Fruit fly (Drosophila melanogaster) whole organism, prepupa: Measurements from ENCODE around the gene CG1750.

ENCODE experiments used
- Blimp-1 ChIP-seq: fragments of 200-800 bp; sonication (Bioruptor generic); optimal IDR thresholded peaks from 3 replicates; lab custom pipeline; 2017; ENCODE audit warnings: missing biosample characterization, missing genetic modification characterization, mild to moderate bottlenecking, moderate library complexity, missing genetic modification reagents
- CG10631 ChIP-seq: fragments of 200-800 bp; sonication (Bioruptor generic); optimal IDR thresholded peaks from 2 replicates; lab custom pipeline; 2016; ENCODE audit warnings: missing biosample characterization, missing genetic modification characterization
- CG10669 ChIP-seq: fragments of 200-800 bp; sonication (Bioruptor generic); optimal IDR thresholded peaks from 3 replicates; lab custom pipeline; 2018; ENCODE audit warnings: missing biosample characterization, mild to moderate bottlenecking, missing genetic modification characterization, moderate library complexity
- CG11294 ChIP-seq: fragments of 200-800 bp; sonication (Bioruptor generic); IDR thresholded peaks from 2 replicates; pipeline ENCODE4 v1.3.6; 2022; ENCODE audit warnings: missing biosample characterization, missing genetic modification characterization
- CG11762 ChIP-seq: fragments of 200-800 bp; sonication (Bioruptor generic); optimal IDR thresholded peaks from 3 replicates; lab custom pipeline; 2016; ENCODE audit warnings: missing biosample characterization, missing genetic modification characterization; ENCODE audit not compliant: insufficient read depth
- CG11902 ChIP-seq: fragments of 200-800 bp; sonication (Bioruptor generic); optimal IDR thresholded peaks from 3 replicates; lab custom pipeline; 2016; ENCODE audit warnings: missing biosample characterization, missing genetic modification characterization
- CG15336 ChIP-seq: fragments of 200-800 bp; sonication (Bioruptor generic); IDR thresholded peaks from 2 replicates; pipeline ENCODE4 v1.3.6; 2022; ENCODE audit warnings: missing biosample characterization, missing genetic modification characterization
- CG16779 ChIP-seq: fragments of 200-800 bp; sonication (Bioruptor generic); optimal IDR thresholded peaks from 3 replicates; lab custom pipeline; 2017; ENCODE audit warnings: missing biosample characterization, mild to moderate bottlenecking, missing genetic modification characterization
- CG3032 ChIP-seq: fragments of 200-800 bp; optimal IDR thresholded peaks from 2 replicates; lab custom pipeline; 2019; ENCODE audit warnings: missing biosample characterization, mild to moderate bottlenecking, missing genetic modification characterization, moderate library complexity
- CG32006 ChIP-seq: fragments of 200-800 bp; sonication (Bioruptor generic); optimal IDR thresholded peaks from 3 replicates; lab custom pipeline; 2017; ENCODE audit warnings: missing biosample characterization, mild to moderate bottlenecking, missing genetic modification characterization
- CG3919 ChIP-seq: fragments of 200-800 bp; sonication (Bioruptor generic); optimal IDR thresholded peaks from 3 replicates; lab custom pipeline; 2016; ENCODE audit warnings: missing biosample characterization, missing genetic modification characterization
- CG4318 ChIP-seq: fragments of 200-800 bp; sonication (Bioruptor generic); optimal IDR thresholded peaks from 3 replicates; lab custom pipeline; 2017; ENCODE audit warnings: missing biosample characterization, mild to moderate bottlenecking, missing genetic modification characterization
- CG6163 ChIP-seq: fragments of 200-800 bp; sonication (Bioruptor generic); IDR thresholded peaks from 3 replicates; pipeline ENCODE4 v1.3.6; 2022; ENCODE audit warnings: missing biosample characterization, missing genetic modification characterization
- CG6276 ChIP-seq: fragments of 200-800 bp; sonication (Bioruptor generic); optimal IDR thresholded peaks from 2 replicates; lab custom pipeline; 2017; ENCODE audit warnings: missing biosample characterization, mild to moderate bottlenecking, missing genetic modification characterization
- CG6792 ChIP-seq: fragments of 200-800 bp; sonication (Bioruptor generic); optimal IDR thresholded peaks from 3 replicates; lab custom pipeline; 2016; ENCODE audit warnings: missing biosample characterization, missing genetic modification characterization
- CG7368 ChIP-seq: fragments of 200-800 bp; sonication (Bioruptor generic); optimal IDR thresholded peaks from 3 replicates; lab custom pipeline; 2016; ENCODE audit warnings: missing biosample characterization, missing genetic modification characterization
- CG8119 ChIP-seq: fragments of 200-800 bp; sonication (Bioruptor generic); IDR thresholded peaks from 3 replicates; pipeline ENCODE4 v1.3.6; 2022; ENCODE audit warnings: missing biosample characterization, missing genetic modification characterization
- Eip78C ChIP-seq: fragments of 200-800 bp; sonication (Bioruptor generic); peaks from one replicate; lab custom pipeline; 2016; ENCODE audit warnings: missing biosample characterization, missing genetic modification characterization
- Eip93F ChIP-seq: fragments of 200-800 bp; sonication (Bioruptor generic); optimal IDR thresholded peaks from 2 replicates; lab custom pipeline; 2016; ENCODE audit warnings: missing biosample characterization, mild to moderate bottlenecking, missing genetic modification characterization
- Ets21C ChIP-seq: fragments of 200-800 bp; sonication (Bioruptor generic); optimal IDR thresholded peaks from 3 replicates; lab custom pipeline; 2016; ENCODE audit warnings: missing biosample characterization, missing genetic modification characterization
- Ets96B ChIP-seq: fragments of 200-800 bp; optimal IDR thresholded peaks from 2 replicates; lab custom pipeline; 2019; ENCODE audit warnings: missing biosample characterization, mild to moderate bottlenecking, missing genetic modification characterization, moderate library complexity
- Hr38 ChIP-seq: sonication (Bioruptor generic); optimal IDR thresholded peaks from 2 replicates; lab custom pipeline; 2016; ENCODE audit warnings: missing biosample characterization, missing genetic modification characterization
- Hr39 ChIP-seq: fragments of 200-800 bp; sonication (Bioruptor generic); optimal IDR thresholded peaks from 2 replicates; lab custom pipeline; 2016; ENCODE audit warnings: missing biosample characterization, missing genetic modification characterization
- Hr4 ChIP-seq: fragments of 200-800 bp; sonication (Bioruptor generic); optimal IDR thresholded peaks from 3 replicates; lab custom pipeline; 2016; ENCODE audit warnings: missing biosample characterization, missing genetic modification characterization
- Lpt ChIP-seq: fragments of 200-800 bp; sonication (Bioruptor generic); optimal IDR thresholded peaks from 3 replicates; lab custom pipeline; 2016; ENCODE audit warnings: missing biosample characterization, missing genetic modification characterization
- Met ChIP-seq: fragments of 200-800 bp; sonication (Bioruptor generic); optimal IDR thresholded peaks from 3 replicates; lab custom pipeline; 2016; ENCODE audit warnings: missing biosample characterization, missing genetic modification characterization
- OdsH ChIP-seq: fragments of 200-800 bp; sonication (Bioruptor generic); optimal IDR thresholded peaks from 3 replicates; lab custom pipeline; 2016; ENCODE audit warnings: missing biosample characterization, missing genetic modification characterization
- Smox ChIP-seq: fragments of 200-800 bp; sonication (Bioruptor generic); optimal IDR thresholded peaks from 3 replicates; lab custom pipeline; 2016; ENCODE audit warnings: missing biosample characterization, missing genetic modification characterization
- Sox102F ChIP-seq: fragments of 200-800 bp; sonication (Bioruptor generic); optimal IDR thresholded peaks from 2 replicates; lab custom pipeline; 2016; ENCODE audit warnings: missing biosample characterization, mild to moderate bottlenecking, missing genetic modification characterization
- Sox14 ChIP-seq: fragments of 200-800 bp; sonication (Bioruptor generic); optimal IDR thresholded peaks from 3 replicates; lab custom pipeline; 2016; ENCODE audit warnings: missing biosample characterization, missing genetic modification characterization
- achi ChIP-seq: fragments of 200-800 bp; sonication (Bioruptor generic); optimal IDR thresholded peaks from 3 replicates; lab custom pipeline; 2016; ENCODE audit warnings: missing biosample characterization, missing genetic modification characterization
- acj6 ChIP-seq: fragments of 200-800 bp; sonication (Bioruptor generic); optimal IDR thresholded peaks from 3 replicates; lab custom pipeline; 2016; ENCODE audit warnings: missing biosample characterization, missing genetic modification characterization
- cyc ChIP-seq: fragments of 200-800 bp; sonication (Bioruptor generic); optimal IDR thresholded peaks from 3 replicates; lab custom pipeline; 2016; ENCODE audit warnings: missing biosample characterization, missing genetic modification characterization
- dac ChIP-seq: fragments of 200-800 bp; sonication (Bioruptor generic); optimal IDR thresholded peaks from 2 replicates; lab custom pipeline; 2017; ENCODE audit warnings: missing biosample characterization, mild to moderate bottlenecking, missing genetic modification characterization
- dsx ChIP-seq: fragments of 200-800 bp; optimal IDR thresholded peaks from 3 replicates; lab custom pipeline; 2019; ENCODE audit warnings: missing biosample characterization, mild to moderate bottlenecking, missing genetic modification characterization, moderate library complexity; ENCODE audit not compliant: poor library complexity, severe bottlenecking
- eg ChIP-seq: fragments of 200-800 bp; sonication (Bioruptor generic); IDR thresholded peaks from 3 replicates; pipeline ENCODE4 v1.3.6; 2022; ENCODE audit warnings: missing biosample characterization, missing genetic modification characterization
- esn ChIP-seq: fragments of 200-800 bp; sonication (Bioruptor generic); optimal IDR thresholded peaks from 2 replicates; lab custom pipeline; 2016; ENCODE audit warnings: missing biosample characterization, mild to moderate bottlenecking, missing genetic modification characterization, moderate library complexity
- fd85E ChIP-seq: fragments of 200-800 bp; sonication (Bioruptor generic); optimal IDR thresholded peaks from 3 replicates; lab custom pipeline; 2016; ENCODE audit warnings: missing biosample characterization, missing genetic modification characterization
- lz ChIP-seq: fragments of 200-800 bp; sonication (Bioruptor generic); optimal IDR thresholded peaks from 3 replicates; lab custom pipeline; 2016; ENCODE audit warnings: missing biosample characterization, missing genetic modification characterization
- net ChIP-seq: fragments of 200-800 bp; sonication (Bioruptor generic); optimal IDR thresholded peaks from 3 replicates; lab custom pipeline; 2016; ENCODE audit warnings: missing biosample characterization, missing genetic modification characterization
- pdm3 ChIP-seq: fragments of 200-800 bp; sonication (Bioruptor generic); optimal IDR thresholded peaks from 3 replicates; lab custom pipeline; 2016; ENCODE audit warnings: missing biosample characterization, missing genetic modification characterization
- salr ChIP-seq, 2 experiments: fragments of 200-800 bp; sonication (Bioruptor generic); optimal IDR thresholded peaks; 3 replicates each; lab custom pipeline; 2016 to 2018; ENCODE audit warnings: missing biosample characterization in 2 of 2, missing genetic modification characterization in 2 of 2, mild to moderate bottlenecking in 1 of 2
- spab ChIP-seq: fragments of 200-800 bp; sonication (Bioruptor generic); optimal IDR thresholded peaks from 2 replicates; lab custom pipeline; 2017; ENCODE audit warnings: missing biosample characterization, mild to moderate bottlenecking, missing genetic modification characterization, missing genetic modification reagents
- ss ChIP-seq, 2 experiments: fragments of 200-800 bp; sonication (Bioruptor generic); optimal IDR thresholded peaks; 2 replicates in 1 of 2; 3 replicates in 1 of 2; lab custom pipeline; 2017 to 2018; ENCODE audit warnings: mild to moderate bottlenecking in 2 of 2, missing biosample characterization in 2 of 2, missing genetic modification characterization in 2 of 2, moderate library complexity in 1 of 2
- svp ChIP-seq: fragments of 200-800 bp; sonication (Bioruptor generic); peaks from one replicate; lab custom pipeline; 2016; ENCODE audit warnings: missing biosample characterization, missing genetic modification characterization
- topi ChIP-seq: fragments of 200-800 bp; sonication (Bioruptor generic); optimal IDR thresholded peaks from 3 replicates; lab custom pipeline; 2016; ENCODE audit warnings: missing biosample characterization, missing genetic modification characterization

Gene CG1750

DNA sequence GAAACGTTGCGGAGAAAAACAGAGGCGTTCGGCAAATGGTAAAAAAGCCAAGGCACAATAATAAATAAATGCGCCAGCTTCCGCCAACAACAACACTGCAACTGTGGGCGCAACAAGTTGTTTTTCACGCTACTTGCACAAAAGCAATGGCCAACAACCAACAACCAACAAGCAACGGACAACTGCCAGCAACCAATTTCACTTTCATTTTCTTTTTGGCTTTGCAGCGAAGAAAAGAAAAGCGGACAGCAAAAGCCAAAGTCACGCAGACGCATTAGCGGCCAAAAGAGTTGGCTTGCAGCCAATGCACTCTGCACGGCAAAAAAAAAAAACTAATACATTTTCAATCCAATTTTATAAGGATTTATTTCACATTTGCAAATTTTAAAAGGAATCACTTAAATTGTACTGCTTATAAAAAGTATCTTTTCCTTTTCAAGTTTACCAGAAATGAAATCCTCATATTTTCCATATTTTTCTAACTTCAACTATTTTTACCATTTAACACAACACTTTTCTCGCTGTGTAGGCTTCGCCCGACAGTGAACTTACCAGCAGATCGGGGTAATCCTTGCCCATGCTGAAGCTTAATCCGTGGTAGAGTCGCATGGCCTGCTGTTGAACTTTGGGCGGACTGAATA lies 3.5 kb downstream of the CG1750 start (continued):
- TF ChIP-seq salr (GFP tag; optimal IDR thresholded peaks at IDR 0.05; lab: Kevin White, UChicago) (peak in 1 of 2 experiments; percentile 47), CG4318 (GFP tag; lab: Kevin White, UChicago) (peak; percentile 65), CG3032 (tag; lab: Kevin White, UChicago) (no peak), Ets21C (GFP tag; lab: Kevin White, UChicago) (no peak), CG11902 (no peak), esn (peak; percentile 5), Hr38 (GFP tag; lab: Kevin White, UChicago) (no peak), CG6276 (GFP tag; lab: Kevin White, UChicago) (peak; percentile 84), achi (GFP tag; lab: Kevin White, UChicago) (no peak), Ets96B (no peak), eg (GFP tag; lab: Robert Waterston, UW) (peak; percentile 80), OdsH (GFP tag; lab: Kevin White, UChicago) (peak; percentile 44), acj6 (GFP tag; lab: Kevin White, UChicago) (peak; percentile 32), Blimp-1 (GFP tag; lab: Kevin White, UChicago) (peak; percentile 1), CG11294 (GFP tag; lab: Robert Waterston, UW) (0 out of 2 replicates have a peak, but pooled peaks have one; percentile 50), Smox (no peak), Hr4 (peak; percentile 92), CG10669 (GFP tag; lab: Kevin White, UChicago) (no peak), dsx (GFP tag; lab: Kevin White, UChicago) (no peak), Hr39 (GFP tag; lab: Kevin White, UChicago) (no peak), dac (peak; percentile 16), spab (GFP tag; lab: Kevin White, UChicago) (no peak), CG6163 (GFP tag; lab: Robert Waterston, UW) (peak; percentile 57), lz (no peak), Eip78C (GFP tag; lab: Kevin White, UChicago) (peak; percentile 85), net (GFP tag; lab: Kevin White, UChicago) (peak; percentile 61), fd85E (GFP tag; lab: Kevin White, UChicago) (no peak), svp (GFP tag; lab: Kevin White, UChicago) (no peak)

DNA sequence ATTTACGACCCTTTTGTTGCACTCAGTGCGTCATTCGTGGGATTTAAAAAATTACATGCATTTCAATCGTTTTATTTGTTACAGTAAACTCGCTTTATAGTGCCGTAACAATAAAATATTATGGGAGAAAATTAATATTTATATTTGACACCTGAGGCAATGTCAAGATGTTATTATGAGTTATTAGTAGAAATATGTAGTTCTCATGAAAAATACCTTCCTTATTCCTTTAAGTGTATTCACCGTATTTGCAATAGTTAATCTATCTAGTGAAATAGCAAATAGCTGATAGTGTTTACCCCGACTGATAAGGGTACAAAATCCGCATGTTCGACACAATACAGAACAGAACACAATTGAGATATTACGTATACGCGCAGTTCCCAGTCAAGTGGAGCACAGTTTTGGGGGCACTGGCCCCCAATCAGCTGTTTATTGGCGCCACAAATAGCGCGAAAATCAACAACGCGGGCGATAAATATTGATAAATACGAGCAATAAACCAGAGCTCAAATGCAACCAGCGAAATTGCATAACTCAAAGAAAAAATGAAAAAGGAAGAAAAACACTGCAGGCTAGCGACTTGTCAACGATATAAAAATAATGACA lies 4.2 kb downstream of the CG1750 start:
- TF ChIP-seq lz = no peak
- no peak for TF ChIP-seq Met
- TF ChIP-seq CG7368 (GFP tag; lab: Kevin White, UChicago) = no peak
- TF ChIP-seq ss (GFP tag; optimal IDR thresholded peaks at IDR 0.05; lab: Kevin White, UChicago) = no peak
- TF ChIP-seq Hr4 = peak; percentile 49
- TF ChIP-seq CG10631 = peak; percentile 11
- TF ChIP-seq OdsH (GFP tag; lab: Kevin White, UChicago) = peak; percentile 32
- TF ChIP-seq CG3919 (GFP tag; lab: Kevin White, UChicago) = no peak
- peak; percentile 39 for TF ChIP-seq CG32006
- TF ChIP-seq CG4318 (GFP tag; lab: Kevin White, UChicago) = no peak
- TF ChIP-seq CG3032 (tag; lab: Kevin White, UChicago) = no peak
- TF ChIP-seq CG6792 (GFP tag; lab: Kevin White, UChicago) = no peak
- no peak for TF ChIP-seq CG16779
- TF ChIP-seq acj6 (GFP tag; lab: Kevin White, UChicago) = no peak
- no peak for TF ChIP-seq topi (GFP tag; lab: Kevin White, UChicago)
- peak; percentile 51; the same call in 1 of the 3 replicates for TF ChIP-seq CG8119 (GFP tag; lab: Robert Waterston, UW)
- TF ChIP-seq Smox = no peak
- TF ChIP-seq svp (GFP tag; lab: Kevin White, UChicago) = no peak
- TF ChIP-seq Blimp-1 (GFP tag; lab: Kevin White, UChicago) = no peak
- peak; percentile 63 for TF ChIP-seq Eip78C (GFP tag; lab: Kevin White, UChicago)
- peak; percentile 58 for TF ChIP-seq eg (GFP tag; lab: Robert Waterston, UW)
- no peak for TF ChIP-seq CG11902
- TF ChIP-seq salr (GFP tag; optimal IDR thresholded peaks at IDR 0.05; lab: Kevin White, UChicago) = no peak
- TF ChIP-seq Sox14 (GFP tag; lab: Kevin White, UChicago) = no peak
- TF ChIP-seq CG15336 (GFP tag; lab: Robert Waterston, UW) = no peak
- no peak for TF ChIP-seq CG11762 (GFP tag; lab: Kevin White, UChicago)
- TF ChIP-seq Lpt (GFP tag; lab: Kevin White, UChicago) = no peak
- TF ChIP-seq esn = no peak
- TF ChIP-seq Eip93F (GFP tag; lab: Kevin White, UChicago) = no peak
- no peak for TF ChIP-seq cyc (GFP tag; lab: Kevin White, UChicago)
- TF ChIP-seq Hr38 (GFP tag; lab: Kevin White, UChicago) = no peak
- no peak for TF ChIP-seq Sox102F (GFP tag; lab: Kevin White, UChicago)
- peak; percentile 16; the same call in 1 of the 3 replicates for TF ChIP-seq CG6163 (GFP tag; lab: Robert Waterston, UW)
- TF ChIP-seq net (GFP tag; lab: Kevin White, UChicago) = no peak
- no peak for TF ChIP-seq CG11294 (GFP tag; lab: Robert Waterston, UW)
- TF ChIP-seq pdm3 (GFP tag; lab: Kevin White, UChicago) = peak; percentile 33
